Worm (Caenorhabditis elegans): Measurements from ENCODE around the gene mans-3.

DNA sequence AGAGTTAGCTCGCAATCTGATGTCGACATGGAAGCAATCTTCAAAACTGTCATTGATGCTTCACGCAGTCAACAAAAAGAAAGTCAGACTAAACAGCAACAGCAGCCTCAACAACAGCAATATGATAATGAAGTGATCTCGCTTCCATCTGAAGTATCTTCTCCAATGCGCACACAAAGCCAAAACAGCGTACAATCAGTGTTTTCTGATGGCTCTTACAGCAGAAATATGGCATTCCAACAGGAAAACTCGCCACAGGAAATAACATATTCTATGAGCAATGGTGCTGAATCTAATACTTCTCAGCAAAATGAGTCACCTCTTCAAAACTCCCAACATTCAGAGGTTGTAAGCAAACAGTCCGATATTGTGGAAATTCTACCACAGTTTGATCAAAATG, 37.7 kb downstream of the mans-3 start:
- no peak for TF ChIP-seq pha-4 (tag; optimal IDR thresholded peaks at IDR 0.05)
- TF ChIP-seq ztf-4 (tag; optimal IDR thresholded peaks at IDR 0.05): no peak
- TF ChIP-seq zag-1 (tag; optimal IDR thresholded peaks at IDR 0.05): no peak
- no peak for TF ChIP-seq unc-39 (tag; optimal IDR thresholded peaks at IDR 0.05)
- TF ChIP-seq sea-2 (GFP tag; optimal IDR thresholded peaks at IDR 0.05): no peak
- TF ChIP-seq aly-2 (tag; optimal IDR thresholded peaks at IDR 0.05): no peak
- TF ChIP-seq fkh-10 (GFP tag; optimal IDR thresholded peaks at IDR 0.05): no peak
- no peak for TF ChIP-seq jun-1 (tag; optimal IDR thresholded peaks at IDR 0.05)
